Worm (Caenorhabditis elegans) whole organism, L4/young adult: ENCODE results near the gene F58B4.6.

Experiments
- W03F9.2 ChIP-seq: fragments of 150-350 bp; optimal IDR thresholded peaks from 2 replicates; lab custom pipeline; 2014; ENCODE audit warnings: missing biosample characterization, missing genetic modification characterization
- dao-5 ChIP-seq: sonication (generic microtip); optimal IDR thresholded peaks from 2 replicates; lab custom pipeline; 2016; ENCODE audit warnings: missing genotype, missing genetic modification characterization, moderate library complexity, missing compliant biosample characterization

DNA sequence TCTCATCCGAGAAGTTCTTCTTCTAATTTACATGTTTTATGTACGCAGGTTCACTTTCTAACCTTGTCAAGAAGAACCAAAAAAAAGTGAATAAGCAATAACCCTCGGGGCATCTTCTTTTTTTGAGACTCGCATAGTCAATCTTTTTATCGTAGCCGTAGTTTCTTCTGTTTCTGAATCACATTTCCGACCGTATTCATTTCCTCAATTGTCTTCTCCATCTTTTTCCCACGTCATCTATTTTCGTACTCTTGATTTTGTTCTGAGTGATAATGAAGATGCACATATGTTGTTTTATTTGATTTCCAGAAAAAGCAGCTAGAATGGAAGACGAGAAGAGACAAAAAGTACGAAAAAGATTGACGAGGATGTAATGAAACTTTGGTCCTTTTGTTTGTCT is 20.1 kb downstream of the F58B4.6 start:
- TF ChIP-seq W03F9.2 (tag; lab: Kevin White, UChicago) (no peak), dao-5 (tag; lab: Kevin White, UChicago) (no peak)
